Worm (Caenorhabditis elegans) whole organism, mixed stage, embryonic: ENCODE results near the gene ZK673.1.

Experiments
- M03D4.4 ChIP-seq: sonication (generic microtip); optimal IDR thresholded peaks from 2 replicates; lab custom pipeline; 2017; ENCODE audit warnings: mild to moderate bottlenecking, missing genetic modification characterization, missing compliant biosample characterization
- blmp-1 ChIP-seq: fragments of 150-350 bp; optimal IDR thresholded peaks from 2 replicates; lab custom pipeline; 2014; ENCODE audit warnings: missing biosample characterization, missing genetic modification characterization
- ceh-39 ChIP-seq: fragments of 150-350 bp; optimal IDR thresholded peaks from 2 replicates; lab custom pipeline; 2014; ENCODE audit warnings: missing biosample characterization, missing genetic modification characterization
- ceh-83 ChIP-seq: fragments of 200-800 bp; sonication (Bioruptor generic); optimal IDR thresholded peaks from 2 replicates; lab custom pipeline; 2018; ENCODE audit warnings: mild to moderate bottlenecking, missing genetic modification characterization, missing compliant biosample characterization
- ces-1 ChIP-seq: fragments of 150-350 bp; optimal IDR thresholded peaks from 2 replicates; lab custom pipeline; 2014; ENCODE audit warnings: missing biosample characterization, missing genetic modification reagents, missing genetic modification characterization
- cnd-1 ChIP-seq: fragments of 200-800 bp; sonication (Bioruptor generic); optimal IDR thresholded peaks from 2 replicates; lab custom pipeline; 2018; ENCODE audit warnings: mild to moderate bottlenecking, missing genetic modification characterization, missing compliant biosample characterization
- elt-1 ChIP-seq: sonication (generic microtip); optimal IDR thresholded peaks from 2 replicates; lab custom pipeline; 2017; ENCODE audit warnings: missing genetic modification characterization, mild to moderate bottlenecking, missing compliant biosample characterization, antibody characterized with exemption, moderate library complexity, borderline replicate concordance; ENCODE audit not compliant: insufficient read depth
- elt-3 ChIP-seq: fragments of 150-350 bp; optimal IDR thresholded peaks from 2 replicates; lab custom pipeline; 2014; ENCODE audit warnings: missing biosample characterization, missing genetic modification characterization
- flh-1 ChIP-seq: fragments of 200-800 bp; sonication (Bioruptor generic); optimal IDR thresholded peaks from 2 replicates; lab custom pipeline; 2018; ENCODE audit warnings: mild to moderate bottlenecking, missing genetic modification characterization, moderate library complexity, missing compliant biosample characterization
- lin-13 ChIP-seq: fragments of 150-350 bp; optimal IDR thresholded peaks from 2 replicates; lab custom pipeline; 2014; ENCODE audit warnings: missing biosample characterization, missing genetic modification characterization
- lin-32 ChIP-seq: fragments of 200-800 bp; sonication (Bioruptor generic); optimal IDR thresholded peaks from 2 replicates; lab custom pipeline; 2018; ENCODE audit warnings: mild to moderate bottlenecking, missing genetic modification characterization, missing compliant biosample characterization
- lsy-2 ChIP-seq: fragments of 150-350 bp; optimal IDR thresholded peaks from 2 replicates; lab custom pipeline; 2014; ENCODE audit warnings: missing biosample characterization, missing genetic modification characterization
- mep-1 ChIP-seq: fragments of 150-350 bp; optimal IDR thresholded peaks from 2 replicates; lab custom pipeline; 2017; ENCODE audit warnings: missing biosample characterization, missing genetic modification reagents, missing genetic modification characterization, inconsistent platforms
- mls-2 ChIP-seq: sonication (generic microtip); optimal IDR thresholded peaks from 2 replicates; lab custom pipeline; 2016; ENCODE audit warnings: mild to moderate bottlenecking, missing genetic modification characterization, moderate library complexity, missing compliant biosample characterization
- nhr-12 ChIP-seq: fragments of 150-350 bp; optimal IDR thresholded peaks from 2 replicates; lab custom pipeline; 2014; ENCODE audit warnings: missing biosample characterization, missing genetic modification characterization
- nhr-2 ChIP-seq: fragments of 150-350 bp; optimal IDR thresholded peaks from 2 replicates; lab custom pipeline; 2014; ENCODE audit warnings: missing biosample characterization, missing genetic modification characterization
- nhr-237 ChIP-seq: fragments of 150-350 bp; optimal IDR thresholded peaks from 2 replicates; lab custom pipeline; 2014; ENCODE audit warnings: missing biosample characterization, missing genetic modification characterization
- nhr-76 ChIP-seq: sonication (generic microtip); optimal IDR thresholded peaks from 2 replicates; lab custom pipeline; 2017; ENCODE audit warnings: missing biosample characterization, missing genetic modification characterization
- sem-2 ChIP-seq: fragments of 200-800 bp; sonication (Bioruptor generic); optimal IDR thresholded peaks from 2 replicates; lab custom pipeline; 2018; ENCODE audit warnings: mild to moderate bottlenecking, missing genetic modification characterization, missing compliant biosample characterization
- snpc-4 ChIP-seq: fragments of 150-350 bp; optimal IDR thresholded peaks from 2 replicates; lab custom pipeline; 2014; ENCODE audit warnings: missing biosample characterization, missing genetic modification characterization
- sptf-1 ChIP-seq: sonication (generic microtip); optimal IDR thresholded peaks from 2 replicates; lab custom pipeline; 2017; ENCODE audit warnings: mild to moderate bottlenecking, missing genetic modification characterization, moderate library complexity, missing compliant biosample characterization
- tbx-8 ChIP-seq: fragments of 200-800 bp; sonication (Bioruptor generic); optimal IDR thresholded peaks from 2 replicates; lab custom pipeline; 2018; ENCODE audit warnings: mild to moderate bottlenecking, missing genetic modification characterization, moderate library complexity, missing compliant biosample characterization
- unc-120 ChIP-seq: sonication (generic microtip); optimal IDR thresholded peaks from 2 replicates; lab custom pipeline; 2017; ENCODE audit warnings: missing genetic modification characterization, missing compliant biosample characterization; ENCODE audit not compliant: poor library complexity, severe bottlenecking
- unc-39 ChIP-seq: fragments of 150-350 bp; optimal IDR thresholded peaks from 2 replicates; lab custom pipeline; 2014; ENCODE audit warnings: missing biosample characterization, missing genetic modification characterization
- unc-62 ChIP-seq: fragments of 150-350 bp; optimal IDR thresholded peaks from 2 replicates; lab custom pipeline; 2014; ENCODE audit warnings: missing biosample characterization, missing genetic modification reagents, missing genetic modification characterization
- zip-8 ChIP-seq: fragments of 150-350 bp; optimal IDR thresholded peaks from 2 replicates; lab custom pipeline; 2014; ENCODE audit warnings: missing biosample characterization, missing genetic modification characterization
- ztf-11 ChIP-seq: fragments of 150-350 bp; optimal IDR thresholded peaks from 2 replicates; lab custom pipeline; 2014; ENCODE audit warnings: missing biosample characterization, missing genetic modification characterization

The ZK673.1 gene

ce11 chrII:10447348-10448316 is 4.7 kb downstream of the ZK673.1 start, which contains the start of gene ZK673.2:
ZK673.2 (plus strand) TSS chrII:10448266.
- TF ChIP-seq elt-1 (tag; lab: Kevin White, UChicago) (no peak), cnd-1 (tag; lab: Kevin White, UChicago) (no peak), unc-120 (tag; lab: Kevin White, UChicago) (no peak), lsy-2 (no peak), lin-13 (tag; lab: Kevin White, UChicago) (no peak), mep-1 (no peak), nhr-237 (no peak), zip-8 (tag; lab: Kevin White, UChicago) (no peak), nhr-2 (tag; lab: Kevin White, UChicago) (no peak), ceh-83 (GFP tag; lab: Kevin White, UChicago) (no peak), ces-1 (GFP tag; lab: Kevin White, UChicago) (no peak)

ce11 chrII:10449707-10450106 is 6.8 kb downstream of the ZK673.1 start, which contains the start of gene lin-56:
lin-56 (plus strand) TSS chrII:10450007.
- no peak for TF ChIP-seq nhr-76 (tag; lab: Kevin White, UChicago)
- no peak for TF ChIP-seq nhr-12 (tag; lab: Kevin White, UChicago)
- TF ChIP-seq blmp-1 (tag; lab: Kevin White, UChicago) = no peak
- TF ChIP-seq nhr-237 = no peak
- TF ChIP-seq tbx-8 (GFP tag; lab: Kevin White, UChicago) = no peak
- no peak for TF ChIP-seq unc-39
- no peak for TF ChIP-seq snpc-4 (tag; lab: Kevin White, UChicago)
- no peak for TF ChIP-seq flh-1
- TF ChIP-seq, all 35 proteins: peak for 0

- TF ChIP-seq unc-120 (tag; lab: Kevin White, UChicago) (no peak), mep-1 (peak; percentile 27)
These were observed 7.4 kb downstream of the ZK673.1 start for ce11 chrII:10450335-10450734.

- TF ChIP-seq sem-2 (no peak), ceh-83 (GFP tag; lab: Kevin White, UChicago) (no peak), mep-1 (no peak), sptf-1 (tag; lab: Kevin White, UChicago) (no peak), cnd-1 (tag; lab: Kevin White, UChicago) (no peak), lsy-2 (no peak), tbx-8 (GFP tag; lab: Kevin White, UChicago) (no peak), zip-8 (tag; lab: Kevin White, UChicago) (no peak)
- TF ChIP-seq, all 35 proteins: peak for 0
These were observed 9.7 kb downstream of the ZK673.1 start, which contains the start of gene ZK673.4 for ce11 chrII:10452620-10453019. ZK673.4 (plus strand) TSS chrII:10452920.

ce11 chrII:10456979-10457378 is 14.0 kb downstream of the ZK673.1 start, which contains the start of gene ZK673.11:
ZK673.11 (plus strand) TSS chrII:10457279.
- TF ChIP-seq ztf-11 (tag; lab: Kevin White, UChicago) = no peak
- no peak for TF ChIP-seq nhr-2 (tag; lab: Kevin White, UChicago)
- TF ChIP-seq nhr-237 = no peak

- no peak for TF ChIP-seq elt-3 (tag; lab: Kevin White, UChicago)
- TF ChIP-seq nhr-76 (tag; lab: Kevin White, UChicago) = no peak
- TF ChIP-seq M03D4.4 (tag; lab: Kevin White, UChicago) = no peak
- no peak for TF ChIP-seq cnd-1 (tag; lab: Kevin White, UChicago)
- TF ChIP-seq ceh-39 (tag; lab: Kevin White, UChicago) = no peak
These were observed 18.3 kb downstream of the ZK673.1 start, which contains the start of gene ZK673.5 for ce11 chrII:10461207-10461606. ZK673.5 (plus strand) TSS chrII:10461507.

ce11 chrII:10464230-10464920 is 21.4 kb downstream of the ZK673.1 start, which contains the start of the genes ZK673.6 and sdz-37:
ZK673.6 (minus strand) TSS chrII:10464330.
sdz-37 (plus strand) TSS chrII:10464870.
- TF ChIP-seq ces-1 (GFP tag; lab: Kevin White, UChicago) (no peak), lin-13 (tag; lab: Kevin White, UChicago) (no peak), lsy-2 (no peak), mls-2 (tag; lab: Kevin White, UChicago) (no peak), nhr-237 (no peak), nhr-76 (tag; lab: Kevin White, UChicago) (no peak), unc-62 (no peak), lin-32 (GFP tag; lab: Kevin White, UChicago) (no peak), mep-1 (no peak), cnd-1 (tag; lab: Kevin White, UChicago) (no peak)
